Fruit fly (Drosophila melanogaster) whole organism, embryonic: ENCODE results near the gene pod1.

ENCODE experiments used
- Abd-B ChIP-seq: fragments of 200-800 bp; sonication (Bioruptor generic); optimal IDR thresholded peaks from 2 replicates; lab custom pipeline; 2018; ENCODE audit warnings: missing biosample characterization, mild to moderate bottlenecking, missing genetic modification characterization, moderate library complexity
- BEAF-32 ChIP-seq: fragments of 200-800 bp; sonication (Bioruptor generic); optimal IDR thresholded peaks from 3 replicates; lab custom pipeline; 2017; ENCODE audit warnings: missing biosample characterization, missing genetic modification characterization, mild to moderate bottlenecking, moderate library complexity, missing genetic modification reagents
- CG10654 ChIP-seq: fragments of 200-800 bp; sonication (Bioruptor generic); optimal IDR thresholded peaks from 2 replicates; lab custom pipeline; 2016; ENCODE audit warnings: missing biosample characterization, missing genetic modification characterization
- CG10979 ChIP-seq: fragments of 200-800 bp; sonication (Bioruptor generic); optimal IDR thresholded peaks from 2 replicates; lab custom pipeline; 2018; ENCODE audit warnings: missing biosample characterization, mild to moderate bottlenecking, missing genetic modification characterization, moderate library complexity
- CG13287 ChIP-seq: fragments of 200-800 bp; sonication (Bioruptor generic); IDR thresholded peaks from 2 replicates; pipeline ENCODE4 v1.3.6; 2022; ENCODE audit warnings: missing biosample characterization, missing genetic modification characterization; ENCODE audit not compliant: partially characterized antibody
- CG13775 ChIP-seq: fragments of 200-800 bp; sonication (Bioruptor generic); optimal IDR thresholded peaks from 3 replicates; lab custom pipeline; 2017; ENCODE audit warnings: missing biosample characterization, mild to moderate bottlenecking, missing genetic modification characterization
- CG15514 ChIP-seq: fragments of 200-800 bp; sonication (Bioruptor generic); optimal IDR thresholded peaks from 3 replicates; lab custom pipeline; 2017; ENCODE audit warnings: missing biosample characterization, missing genetic modification characterization, mild to moderate bottlenecking, moderate library complexity, missing genetic modification reagents
- CG17186 ChIP-seq: fragments of 200-800 bp; sonication (Bioruptor generic); optimal IDR thresholded peaks from 3 replicates; lab custom pipeline; 2017; ENCODE audit warnings: missing biosample characterization, missing genetic modification reagents, missing genetic modification characterization
- CG17568 ChIP-seq: fragments of 200-800 bp; sonication (Bioruptor generic); optimal IDR thresholded peaks from 2 replicates; lab custom pipeline; 2018; ENCODE audit warnings: missing biosample characterization, mild to moderate bottlenecking, missing genetic modification characterization, moderate library complexity
- CG31224 ChIP-seq: fragments of 200-800 bp; sonication (Bioruptor generic); IDR thresholded peaks from 2 replicates; pipeline ENCODE4 v1.3.6; 2022; ENCODE audit warnings: missing biosample characterization, missing genetic modification characterization
- CG3281 ChIP-seq: fragments of 200-800 bp; sonication (Bioruptor generic); optimal IDR thresholded peaks from 3 replicates; lab custom pipeline; 2017; ENCODE audit warnings: missing biosample characterization, mild to moderate bottlenecking, missing genetic modification characterization
- CG34224 ChIP-seq: fragments of 200-800 bp; sonication (Bioruptor generic); IDR thresholded peaks from 3 replicates; pipeline ENCODE4 v1.3.6; 2022; ENCODE audit warnings: missing biosample characterization, missing genetic modification characterization; ENCODE audit not compliant: partially characterized antibody
- CG42726 ChIP-seq: fragments of 200-800 bp; sonication (Bioruptor generic); IDR thresholded peaks from 2 replicates; pipeline ENCODE4 v1.3.6; 2022; ENCODE audit warnings: missing biosample characterization, missing genetic modification characterization; ENCODE audit not compliant: partially characterized antibody
- CG43689 ChIP-seq: fragments of 200-800 bp; sonication (Bioruptor generic); IDR thresholded peaks from 2 replicates; pipeline ENCODE4 v1.3.6; 2022; ENCODE audit warnings: missing biosample characterization, missing genetic modification characterization
- CG4424 ChIP-seq: fragments of 200-800 bp; sonication (Bioruptor generic); optimal IDR thresholded peaks from 3 replicates; lab custom pipeline; 2016; ENCODE audit warnings: missing biosample characterization, missing genetic modification characterization
- CG5180 ChIP-seq: fragments of 200-800 bp; sonication (Bioruptor generic); optimal IDR thresholded peaks from 3 replicates; lab custom pipeline; 2017; ENCODE audit warnings: missing biosample characterization, missing genetic modification characterization, mild to moderate bottlenecking, moderate library complexity, missing genetic modification reagents
- CG7987 ChIP-seq: fragments of 200-800 bp; sonication (Bioruptor generic); optimal IDR thresholded peaks from 2 replicates; lab custom pipeline; 2018; ENCODE audit warnings: missing biosample characterization, mild to moderate bottlenecking, missing genetic modification characterization, moderate library complexity
- CG8388 ChIP-seq: fragments of 200-800 bp; sonication (Bioruptor generic); optimal IDR thresholded peaks from 2 replicates; lab custom pipeline; 2019; ENCODE audit warnings: missing biosample characterization, mild to moderate bottlenecking, missing genetic modification characterization, moderate library complexity
- CG9797 ChIP-seq: fragments of 200-800 bp; sonication (Bioruptor generic); optimal IDR thresholded peaks from 3 replicates; lab custom pipeline; 2018; ENCODE audit warnings: missing biosample characterization, mild to moderate bottlenecking, missing genetic modification characterization
- D ChIP-seq, 2 experiments: fragments of 200-800 bp in 1 of 2; fragments of >200 bp in 1 of 2; sonication (Bioruptor generic) in 1 of 2; optimal IDR thresholded peaks; 2 replicates in 1 of 2; 3 replicates in 1 of 2; lab custom pipeline; 2017; ENCODE audit warnings: mild to moderate bottlenecking in 1 of 2, missing biosample characterization in 1 of 2, missing genetic modification characterization in 1 of 2, missing genetic modification reagents in 1 of 2
- Elba2 ChIP-seq: fragments of 200-800 bp; sonication (Bioruptor generic); optimal IDR thresholded peaks from 3 replicates; lab custom pipeline; 2016; ENCODE audit warnings: missing biosample characterization, missing genetic modification characterization
- Gsc ChIP-seq: fragments of 200-800 bp; sonication (Bioruptor generic); IDR thresholded peaks from 2 replicates; pipeline ENCODE4 v1.3.6; 2022; ENCODE audit warnings: missing biosample characterization, missing genetic modification characterization
- HLHmδ ChIP-seq: fragments of 200-800 bp; sonication (Bioruptor generic); optimal IDR thresholded peaks from 2 replicates; lab custom pipeline; 2018; ENCODE audit warnings: missing biosample characterization, mild to moderate bottlenecking, missing genetic modification characterization, moderate library complexity
- Hand ChIP-seq: fragments of 200-800 bp; sonication (Bioruptor generic); optimal IDR thresholded peaks from 2 replicates; lab custom pipeline; 2017; ENCODE audit warnings: mild to moderate bottlenecking, missing biosample characterization, missing genetic modification reagents, missing genetic modification characterization
- Hsf ChIP-seq: fragments of 200-800 bp; sonication (Bioruptor generic); optimal IDR thresholded peaks from 3 replicates; lab custom pipeline; 2016; ENCODE audit warnings: missing biosample characterization, missing genetic modification characterization
- Max ChIP-seq: fragments of 200-800 bp; sonication (Bioruptor generic); optimal IDR thresholded peaks from 2 replicates; lab custom pipeline; 2016; ENCODE audit warnings: missing biosample characterization, mild to moderate bottlenecking, missing genetic modification characterization
- NfI ChIP-seq: fragments of 200-800 bp; sonication (Bioruptor generic); optimal IDR thresholded peaks from 3 replicates; lab custom pipeline; 2018; ENCODE audit warnings: missing biosample characterization, mild to moderate bottlenecking, missing genetic modification characterization, moderate library complexity
- Opbp ChIP-seq: fragments of 200-800 bp; sonication (Bioruptor generic); IDR thresholded peaks from 3 replicates; pipeline ENCODE4 v1.3.6; 2022; ENCODE audit warnings: missing biosample characterization, missing genetic modification characterization; ENCODE audit not compliant: partially characterized antibody
- Ptx1 ChIP-seq: fragments of 200-800 bp; sonication (Bioruptor generic); IDR thresholded peaks from 2 replicates; pipeline ENCODE4 v1.3.6; 2022; ENCODE audit warnings: missing biosample characterization, missing genetic modification characterization
- amos ChIP-seq: fragments of 200-800 bp; sonication (Bioruptor generic); IDR thresholded peaks from 2 replicates; pipeline ENCODE4 v1.3.6; 2022; ENCODE audit warnings: missing biosample characterization, missing genetic modification characterization; ENCODE audit not compliant: partially characterized antibody
- ap ChIP-seq: fragments of 200-800 bp; sonication (Bioruptor generic); IDR thresholded peaks from 2 replicates; pipeline ENCODE4 v1.3.6; 2022; ENCODE audit warnings: missing biosample characterization, missing genetic modification characterization
- caup ChIP-seq: fragments of 200-800 bp; sonication (Bioruptor generic); optimal IDR thresholded peaks from 3 replicates; lab custom pipeline; 2017; ENCODE audit warnings: missing biosample characterization, mild to moderate bottlenecking, missing genetic modification characterization, moderate library complexity; ENCODE audit not compliant: severe bottlenecking
- cwo ChIP-seq: fragments of 200-800 bp; sonication (Bioruptor generic); optimal IDR thresholded peaks from 3 replicates; lab custom pipeline; 2017; ENCODE audit warnings: missing biosample characterization, missing genetic modification characterization, mild to moderate bottlenecking, moderate library complexity, missing genetic modification reagents
- dm ChIP-seq: fragments of 200-800 bp; sonication (Bioruptor generic); optimal IDR thresholded peaks from 3 replicates; lab custom pipeline; 2016; ENCODE audit warnings: missing biosample characterization, missing genetic modification characterization
- ewg ChIP-seq: fragments of 200-800 bp; sonication (Bioruptor generic); optimal IDR thresholded peaks from 3 replicates; lab custom pipeline; 2017; ENCODE audit warnings: mild to moderate bottlenecking, missing biosample characterization, missing genetic modification reagents, missing genetic modification characterization
- fd64A ChIP-seq: fragments of 200-800 bp; sonication (Bioruptor generic); optimal IDR thresholded peaks from 3 replicates; lab custom pipeline; 2018; ENCODE audit warnings: missing biosample characterization, mild to moderate bottlenecking, missing genetic modification characterization
- ftz-f1 ChIP-seq: fragments of 200-800 bp; sonication (Bioruptor generic); optimal IDR thresholded peaks from 2 replicates; lab custom pipeline; 2016; ENCODE audit warnings: missing biosample characterization, missing genetic modification characterization
- lbe ChIP-seq: fragments of 200-800 bp; sonication (Bioruptor generic); optimal IDR thresholded peaks from 2 replicates; lab custom pipeline; 2016; ENCODE audit warnings: missing biosample characterization, mild to moderate bottlenecking, missing genetic modification characterization
- lov ChIP-seq, 2 experiments: fragments of 200-800 bp in 1 of 2; fragments of >200 bp in 1 of 2; sonication (Bioruptor generic) in 1 of 2; IDR thresholded peaks in 1 of 2; optimal IDR thresholded peaks in 1 of 2; 2 replicates in 1 of 2; 3 replicates in 1 of 2; pipeline versions ENCODE4 v1.3.6 to Lab custom; 2017 to 2022; ENCODE audit warnings: missing biosample characterization in 1 of 2, missing genetic modification characterization in 1 of 2
- nom ChIP-seq: fragments of 200-800 bp; sonication (Bioruptor generic); optimal IDR thresholded peaks from 2 replicates; lab custom pipeline; 2017; ENCODE audit warnings: missing biosample characterization, missing genetic modification characterization, mild to moderate bottlenecking, moderate library complexity, missing genetic modification reagents
- odd ChIP-seq: fragments of 200-800 bp; sonication (Bioruptor generic); optimal IDR thresholded peaks from 2 replicates; lab custom pipeline; 2017; ENCODE audit warnings: missing biosample characterization, mild to moderate bottlenecking, missing genetic modification characterization
- pita ChIP-seq: fragments of 200-800 bp; sonication (Bioruptor generic); optimal IDR thresholded peaks from 2 replicates; lab custom pipeline; 2017; ENCODE audit warnings: missing biosample characterization, mild to moderate bottlenecking, missing genetic modification characterization
- seq ChIP-seq: fragments of 200-800 bp; sonication (Bioruptor generic); IDR thresholded peaks from 2 replicates; pipeline ENCODE4 v1.3.6; 2022; ENCODE audit warnings: missing biosample characterization, missing genetic modification characterization
- shn ChIP-seq: fragments of 200-800 bp; sonication (Bioruptor generic); optimal IDR thresholded peaks from 3 replicates; lab custom pipeline; 2016; ENCODE audit warnings: missing biosample characterization, missing genetic modification characterization
- tin ChIP-seq: fragments of 200-800 bp; sonication (Bioruptor generic); optimal IDR thresholded peaks from 3 replicates; lab custom pipeline; 2016; ENCODE audit warnings: missing biosample characterization, missing genetic modification characterization
- trem ChIP-seq: fragments of 200-800 bp; optimal IDR thresholded peaks from 3 replicates; lab custom pipeline; 2019; ENCODE audit warnings: missing biosample characterization, mild to moderate bottlenecking, missing genetic modification characterization, moderate library complexity
- vnd ChIP-seq: fragments of 200-800 bp; sonication (Bioruptor generic); IDR thresholded peaks from 3 replicates; pipeline ENCODE4 v1.3.6; 2022; ENCODE audit warnings: missing biosample characterization, missing genetic modification characterization; ENCODE audit not compliant: partially characterized antibody
- z ChIP-seq: fragments of 200-800 bp; sonication (Bioruptor generic); IDR thresholded peaks from 3 replicates; pipeline ENCODE4 v1.3.6; 2022; ENCODE audit warnings: missing biosample characterization, missing genetic modification characterization

pod1 gene

DNA sequence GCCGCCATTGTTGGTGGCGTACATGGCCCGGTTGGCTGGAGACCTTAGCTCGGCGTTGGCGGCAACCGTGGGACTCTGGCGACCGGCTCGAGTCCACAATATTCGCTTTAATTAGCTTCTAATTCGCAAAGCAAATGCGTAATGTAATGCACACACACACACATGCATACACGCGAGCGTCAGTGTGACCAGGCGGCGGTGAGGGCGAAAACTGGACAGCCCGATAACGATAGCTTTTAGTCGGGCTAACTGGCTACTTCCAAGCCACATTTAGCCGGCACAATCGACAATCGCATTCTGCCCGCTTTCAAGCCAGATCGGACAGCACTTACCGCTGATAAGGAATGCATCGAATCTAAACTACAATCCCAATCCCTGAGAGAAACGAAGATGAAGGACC lies 17.2 kb downstream of the pod1 start, which contains the start of the genes Nf-YC and xit:
Gene Nf-YC, minus strand, starts transcription at position 217 of the 400 bp plus-strand sequence.
Gene xit, plus strand, starts transcription at position 314 of the 400 bp plus-strand sequence.
- TF ChIP-seq caup (GFP tag; lab: Kevin White, UChicago), result no peak
- no peak for TF ChIP-seq CG3281 (GFP tag; lab: Kevin White, UChicago)
- no peak for TF ChIP-seq z (GFP tag; lab: Robert Waterston, UW)
- TF ChIP-seq CG42726 (GFP tag; lab: Robert Waterston, UW), result peak; percentile 54; the same call in 1 of the 2 replicates
- no peak for TF ChIP-seq nom (GFP tag; lab: Kevin White, UChicago)
- TF ChIP-seq CG8388 (GFP tag; lab: Kevin White, UChicago), result no peak
- no peak for TF ChIP-seq NfI (GFP tag; lab: Kevin White, UChicago)
- no peak for TF ChIP-seq CG17568
- TF ChIP-seq CG13287, result peak; percentile 74
- TF ChIP-seq CG4424 (GFP tag; lab: Kevin White, UChicago), result no peak
- TF ChIP-seq Gsc (GFP tag; lab: Robert Waterston, UW), result no peak
- peak; percentile 49 for TF ChIP-seq trem (tag; lab: Kevin White, UChicago)
- no peak for TF ChIP-seq ap (GFP tag; lab: Robert Waterston, UW)
- no peak for TF ChIP-seq CG31224 (GFP tag; lab: Robert Waterston, UW)
- peak; percentile 63; the same call in 2 of the 3 replicates for TF ChIP-seq CG34224 (GFP tag; lab: Robert Waterston, UW)
- no peak for TF ChIP-seq CG7987 (GFP tag; lab: Kevin White, UChicago)
- TF ChIP-seq lbe (GFP tag; lab: Kevin White, UChicago), result no peak
- no peak for TF ChIP-seq CG13775 (GFP tag; lab: Kevin White, UChicago)
- TF ChIP-seq CG10979 (tag; lab: Kevin White, UChicago), result no peak
- peak; percentile 43; the same call in 1 of the 3 replicates for TF ChIP-seq vnd
- TF ChIP-seq ftz-f1 (GFP tag; lab: Kevin White, UChicago), result no peak
- peak; percentile 57; the same call in 1 of the 3 replicates for TF ChIP-seq Opbp (GFP tag; lab: Robert Waterston, UW)
- TF ChIP-seq shn (GFP tag; lab: Kevin White, UChicago), result peak; percentile 49
- peak; percentile 81 for TF ChIP-seq CG9797 (GFP tag; lab: Kevin White, UChicago)
- no peak for TF ChIP-seq ewg
- TF ChIP-seq CG10654, result no peak
- TF ChIP-seq odd (GFP tag; lab: Kevin White, UChicago), result no peak
- TF ChIP-seq Hsf (GFP tag; lab: Kevin White, UChicago), result no peak
- TF ChIP-seq D (optimal IDR thresholded peaks at IDR 0.05; lab: Kevin White, UChicago), result no peak
- no peak for TF ChIP-seq D (GFP tag; optimal IDR thresholded peaks at IDR 0.05; lab: Kevin White, UChicago)
- no peak for TF ChIP-seq fd64A (GFP tag; lab: Kevin White, UChicago)
- TF ChIP-seq Hand (GFP tag; lab: Kevin White, UChicago), result no peak
- peak; percentile 32; the same call in 1 of the 2 replicates for TF ChIP-seq Ptx1 (GFP tag; lab: Robert Waterston, UW)
- peak; percentile 76 for TF ChIP-seq CG17186 (GFP tag; lab: Kevin White, UChicago)
- peak; percentile 40 for TF ChIP-seq Elba2
- no peak for TF ChIP-seq CG15514 (GFP tag; lab: Kevin White, UChicago)
- TF ChIP-seq Max (GFP tag; lab: Kevin White, UChicago), result no peak
- TF ChIP-seq cwo (GFP tag; lab: Kevin White, UChicago), result no peak
- TF ChIP-seq HLHmδ (GFP tag; lab: Kevin White, UChicago), result no peak
- TF ChIP-seq amos, result peak; percentile 68
- no peak for TF ChIP-seq CG43689 (GFP tag; lab: Robert Waterston, UW)
- peak; percentile 10 for TF ChIP-seq tin (GFP tag; lab: Kevin White, UChicago)
- peak; percentile 70 for TF ChIP-seq BEAF-32
- TF ChIP-seq Abd-B (GFP tag; lab: Kevin White, UChicago), result no peak
- TF ChIP-seq dm (GFP tag; lab: Kevin White, UChicago), result peak; percentile 42
- no peak for TF ChIP-seq seq (GFP tag; lab: Robert Waterston, UW)
- no peak for TF ChIP-seq CG5180
- TF ChIP-seq lov (optimal IDR thresholded peaks at IDR 0.05; lab: Kevin White, UChicago), result no peak
- TF ChIP-seq lov (GFP tag; IDR thresholded peaks at IDR 0.05; lab: Robert Waterston, UW), result no peak
- TF ChIP-seq pita (GFP tag; lab: Kevin White, UChicago), result no peak
